Worm (Caenorhabditis elegans) whole organism, early embryonic: ENCODE data around the gene B0348.2.

Source experiments
- B0310.2 ChIP-seq: sonication (generic microtip); optimal IDR thresholded peaks from 2 replicates; lab custom pipeline; 2016; ENCODE audit warnings: mild to moderate bottlenecking, missing genetic modification characterization, missing compliant biosample characterization
- F13C5.2 ChIP-seq: sonication (generic microtip); optimal IDR thresholded peaks from 2 replicates; lab custom pipeline; 2017; ENCODE audit warnings: mild to moderate bottlenecking, missing genetic modification characterization, inconsistent platforms, missing compliant biosample characterization
- aly-1 ChIP-seq: sonication (generic microtip); optimal IDR thresholded peaks from 2 replicates; lab custom pipeline; 2016; ENCODE audit warnings: missing genetic modification characterization, missing compliant biosample characterization
- ama-1 ChIP-seq: fragments of 150-350 bp; optimal IDR thresholded peaks from 2 replicates; lab custom pipeline; 2014
- ceh-13 ChIP-seq: fragments of 200-800 bp; sonication (Bioruptor generic); optimal IDR thresholded peaks from 2 replicates; lab custom pipeline; 2018; ENCODE audit warnings: mild to moderate bottlenecking, missing genetic modification characterization, missing compliant biosample characterization
- ceh-36 ChIP-seq: sonication (generic microtip); optimal IDR thresholded peaks from 2 replicates; lab custom pipeline; 2016; ENCODE audit warnings: missing genetic modification characterization, inconsistent platforms, missing compliant biosample characterization
- ets-7 ChIP-seq: sonication (generic microtip); optimal IDR thresholded peaks from 2 replicates; lab custom pipeline; 2016; ENCODE audit warnings: missing genotype, missing genetic modification characterization, missing compliant biosample characterization
- flt-1 ChIP-seq: fragments of 200-800 bp; sonication (Bioruptor generic); IDR thresholded peaks from 2 replicates; pipeline ENCODE4 v1.3.6; 2022; ENCODE audit warnings: missing genetic modification characterization, missing compliant biosample characterization
- hmbx-1 ChIP-seq: sonication (generic microtip); optimal IDR thresholded peaks from 2 replicates; lab custom pipeline; 2016; ENCODE audit warnings: mild to moderate bottlenecking, missing genetic modification characterization, missing compliant biosample characterization
- hmg-4 ChIP-seq: fragments of 200-800 bp; sonication (Bioruptor generic); optimal IDR thresholded peaks from 2 replicates; lab custom pipeline; 2018; ENCODE audit warnings: mild to moderate bottlenecking, missing genetic modification characterization, missing compliant biosample characterization
- hnd-1 ChIP-seq: sonication (generic microtip); optimal IDR thresholded peaks from 2 replicates; lab custom pipeline; 2016; ENCODE audit warnings: missing genetic modification characterization, missing compliant biosample characterization
- pes-1 ChIP-seq: fragments of 200-800 bp; sonication (Bioruptor generic); IDR thresholded peaks from 2 replicates; pipeline ENCODE4 v1.3.6; 2022; ENCODE audit warnings: missing genetic modification reagents, missing genetic modification characterization, missing compliant biosample characterization
- scrt-1 ChIP-seq: fragments of 200-800 bp; sonication (Bioruptor generic); IDR thresholded peaks from 2 replicates; pipeline ENCODE4 v1.3.6; 2022; ENCODE audit warnings: missing genetic modification characterization, missing compliant biosample characterization
- sea-1 ChIP-seq: fragments of 200-800 bp; sonication (Bioruptor generic); conservative IDR thresholded peaks from 2 replicates; pipeline ENCODE4 v1.3.6; 2022; ENCODE audit warnings: missing genetic modification characterization, missing compliant biosample characterization
- tbx-11 ChIP-seq: fragments of 200-800 bp; sonication (Bioruptor generic); IDR thresholded peaks from 2 replicates; pipeline ENCODE4 v1.3.6; 2022; ENCODE audit warnings: missing genetic modification characterization, missing compliant biosample characterization
- tbx-37 ChIP-seq: fragments of 200-800 bp; sonication (Bioruptor generic); conservative IDR thresholded peaks from 2 replicates; pipeline ENCODE4 v1.3.6; 2022; ENCODE audit warnings: missing genetic modification reagents, missing genetic modification characterization, missing compliant biosample characterization
- tra-4 ChIP-seq: sonication (generic microtip); optimal IDR thresholded peaks from 2 replicates; lab custom pipeline; 2017; ENCODE audit warnings: missing genetic modification characterization, missing compliant biosample characterization

B0348.2 gene

DNA sequence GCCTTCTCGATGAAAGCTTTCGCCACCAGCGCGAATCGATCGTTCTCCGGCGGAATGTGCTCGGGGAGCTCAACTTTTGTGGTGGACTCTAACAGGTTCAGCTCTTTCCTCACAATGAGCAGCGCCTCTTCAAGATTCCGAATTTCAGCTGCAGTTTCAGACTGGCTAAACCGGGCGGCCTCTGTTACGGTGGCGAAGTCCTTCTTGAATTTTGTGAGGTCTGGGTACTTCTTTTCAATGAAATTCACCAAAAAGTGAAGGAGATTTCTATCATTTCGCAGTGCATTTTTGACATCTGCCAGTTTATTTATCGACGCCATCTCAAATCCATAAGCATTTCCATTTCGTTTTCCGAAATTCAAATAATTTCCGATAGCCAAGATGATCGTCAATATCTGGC, 21.4 kb downstream of the B0348.2 start:
- no peak for TF ChIP-seq tbx-37 (GFP tag; lab: Robert Waterston, UW)
- TF ChIP-seq ceh-13: no peak
- no peak for TF ChIP-seq hnd-1 (tag; lab: Kevin White, UChicago)
- no peak for TF ChIP-seq F13C5.2

DNA sequence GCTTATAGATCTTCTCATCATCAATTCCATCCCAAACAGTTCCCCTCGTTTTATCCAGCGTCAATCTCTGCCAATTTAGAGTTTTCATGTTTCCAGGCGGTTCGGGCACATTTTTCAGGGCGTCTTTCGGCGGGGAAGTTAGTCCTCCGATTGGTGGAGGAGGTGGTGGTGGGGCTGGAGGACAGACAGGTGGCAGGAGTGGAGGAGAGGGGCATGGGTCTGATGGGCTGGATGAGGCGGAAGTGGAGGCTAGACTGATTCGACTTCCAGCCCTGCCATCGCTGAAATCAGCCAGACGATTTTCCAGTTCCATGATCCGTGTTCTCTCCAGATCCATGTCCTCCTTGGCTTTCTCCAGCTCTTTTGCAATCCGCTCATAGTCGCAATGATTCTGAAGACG, 23.0 kb downstream of the B0348.2 start:
- no peak for TF ChIP-seq ets-7 (tag; lab: Kevin White, UChicago)
- TF ChIP-seq hnd-1 (tag; lab: Kevin White, UChicago): no peak
- no peak for TF ChIP-seq aly-1 (tag; lab: Kevin White, UChicago)
- no peak for TF ChIP-seq scrt-1
- TF ChIP-seq ceh-13: no peak
- no peak for TF ChIP-seq F13C5.2
- no peak for TF ChIP-seq ceh-36 (tag; lab: Kevin White, UChicago)
- TF ChIP-seq sea-1 (GFP tag; lab: Robert Waterston, UW): no peak
- no peak for TF ChIP-seq tbx-37 (GFP tag; lab: Robert Waterston, UW)
- no peak for TF ChIP-seq tbx-11 (GFP tag; lab: Robert Waterston, UW)
- TF ChIP-seq ama-1 (lab: Kevin White, UChicago): no peak

DNA sequence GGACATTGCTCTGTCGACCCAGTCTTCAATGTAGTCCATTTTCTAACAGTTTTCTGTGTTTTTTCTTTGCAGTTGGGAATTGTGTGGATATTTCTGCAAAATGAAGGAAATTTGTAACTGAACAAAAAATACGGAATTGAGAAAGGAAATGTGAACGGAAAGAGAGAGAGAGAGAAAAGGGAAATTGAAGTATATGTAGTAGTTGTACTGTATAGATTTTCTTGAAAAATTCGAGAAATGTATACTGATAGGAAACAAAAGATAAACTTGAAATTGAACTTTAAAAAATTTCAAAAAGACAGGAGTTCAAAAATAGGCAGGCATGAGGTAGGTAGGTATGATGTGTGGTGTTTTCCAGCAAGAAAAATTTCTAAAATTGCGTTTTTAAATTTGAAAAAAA, 38.6 kb downstream of the B0348.2 start, which contains the start of gene daam-1:
Gene daam-1, minus strand, starts transcription at position 101 of the 400 bp plus-strand sequence.
- TF ChIP-seq scrt-1 (no peak), tra-4 (no peak), hmbx-1 (tag; lab: Kevin White, UChicago) (no peak), hmg-4 (GFP tag; lab: Kevin White, UChicago) (no peak), sea-1 (GFP tag; lab: Robert Waterston, UW) (no peak), pes-1 (GFP tag; lab: Robert Waterston, UW) (no peak), ceh-13 (no peak), tbx-11 (GFP tag; lab: Robert Waterston, UW) (no peak), flt-1 (GFP tag; lab: Robert Waterston, UW) (no peak), hnd-1 (tag; lab: Kevin White, UChicago) (no peak), B0310.2 (tag; lab: Kevin White, UChicago) (no peak), ets-7 (tag; lab: Kevin White, UChicago) (no peak), F13C5.2 (no peak), tbx-37 (GFP tag; lab: Robert Waterston, UW) (no peak), aly-1 (tag; lab: Kevin White, UChicago) (no peak)
